Worm (Caenorhabditis elegans): Measurements from ENCODE around the gene F35H10.2.

ce11 chrIV:8360817-8361216 is 31.8 kb downstream of the F35H10.2 start, which contains the start of gene sqv-1:
- no peak for TF ChIP-seq dao-5 (tag; optimal IDR thresholded peaks at IDR 0.05)
- no peak for TF ChIP-seq him-1 (tag; optimal IDR thresholded peaks at IDR 0.05)
- TF ChIP-seq W03F9.2 (tag; optimal IDR thresholded peaks at IDR 0.05): no peak

All from whole organism, L4/young adult.